Fruit fly (Drosophila melanogaster) whole organism, prepupa: ENCODE results near the gene Muc91C.

Source experiments
- CG11762 ChIP-seq: fragments of 200-800 bp; sonication (Bioruptor generic); optimal IDR thresholded peaks from 3 replicates; lab custom pipeline; 2016; ENCODE audit warnings: missing biosample characterization, missing genetic modification characterization; ENCODE audit not compliant: insufficient read depth
- CG15336 ChIP-seq: fragments of 200-800 bp; sonication (Bioruptor generic); IDR thresholded peaks from 2 replicates; pipeline ENCODE4 v1.3.6; 2022; ENCODE audit warnings: missing biosample characterization, missing genetic modification characterization
- CG6808 ChIP-seq: fragments of 200-800 bp; sonication (Bioruptor generic); optimal IDR thresholded peaks from 3 replicates; lab custom pipeline; 2017; ENCODE audit warnings: missing biosample characterization, missing genetic modification characterization, mild to moderate bottlenecking, moderate library complexity, missing genetic modification reagents
- Hr39 ChIP-seq: fragments of 200-800 bp; sonication (Bioruptor generic); optimal IDR thresholded peaks from 2 replicates; lab custom pipeline; 2016; ENCODE audit warnings: missing biosample characterization, missing genetic modification characterization
- OdsH ChIP-seq: fragments of 200-800 bp; sonication (Bioruptor generic); optimal IDR thresholded peaks from 3 replicates; lab custom pipeline; 2016; ENCODE audit warnings: missing biosample characterization, missing genetic modification characterization

DNA sequence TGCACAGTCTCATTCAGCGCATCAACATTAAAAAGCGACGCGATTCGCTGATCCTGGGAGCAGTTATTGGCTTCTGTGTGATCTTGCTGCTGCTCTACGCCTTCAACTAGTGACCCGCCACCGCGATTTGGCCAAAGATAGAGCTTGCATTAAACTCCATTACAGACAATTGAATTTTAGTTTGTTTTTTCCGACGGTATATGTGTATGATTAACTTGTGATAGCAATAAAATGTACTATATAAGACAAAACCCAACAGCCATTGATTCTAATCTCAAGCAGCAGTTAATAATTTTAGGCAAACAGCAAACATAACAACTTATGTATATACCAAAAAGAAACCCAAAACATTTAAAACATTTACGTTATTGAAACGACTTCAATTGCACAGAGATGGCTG lies 27.5 kb downstream of the Muc91C start, which contains the start of gene CG31231:
- no peak for TF ChIP-seq OdsH
- TF ChIP-seq CG6808, result no peak
- no peak for TF ChIP-seq CG11762 (GFP tag; lab: Kevin White, UChicago)
- TF ChIP-seq Hr39, result no peak
- TF ChIP-seq CG15336 (GFP tag; lab: Robert Waterston, UW), result no peak
